Worm (Caenorhabditis elegans) whole organism, young adult: ENCODE results near the gene nmur-3.

Experiments
- K11D2.4 ChIP-seq: fragments of 200-800 bp; sonication (Bioruptor generic); IDR thresholded peaks from 2 replicates; pipeline ENCODE4 v1.3.6; 2022; ENCODE audit warnings: missing genetic modification reagents, missing genetic modification characterization, missing compliant biosample characterization
- athp-1 ChIP-seq: sonication (generic microtip); optimal IDR thresholded peaks from 2 replicates; lab custom pipeline; 2017; ENCODE audit warnings: mild to moderate bottlenecking, missing genetic modification characterization, missing compliant biosample characterization
- cebp-1 ChIP-seq, 2 experiments: fragments of 200-800 bp in 1 of 2; sonication (Bioruptor generic) in 1 of 2; sonication (generic microtip) in 1 of 2; IDR thresholded peaks in 1 of 2; optimal IDR thresholded peaks in 1 of 2; 2 replicates each; pipeline versions ENCODE4 v1.3.6 to Lab custom; 2017 to 2022; ENCODE audit warnings: missing compliant biosample characterization in 2 of 2, missing genetic modification characterization in 2 of 2, mild to moderate bottlenecking in 1 of 2, missing genetic modification reagents in 1 of 2, moderate library complexity in 1 of 2
- ceh-40 ChIP-seq: fragments of 200-800 bp; sonication (Bioruptor generic); IDR thresholded peaks from 2 replicates; pipeline ENCODE4 v1.3.6; 2022; ENCODE audit warnings: missing genetic modification characterization, missing compliant biosample characterization
- efl-1 ChIP-seq: fragments of 150-350 bp; optimal IDR thresholded peaks from 2 replicates; lab custom pipeline; 2014; ENCODE audit warnings: missing biosample characterization, missing genetic modification reagents, missing genetic modification characterization
- egrh-3 ChIP-seq: fragments of 200-800 bp; sonication (Bioruptor generic); IDR thresholded peaks from 2 replicates; pipeline ENCODE4 v1.3.6; 2022; ENCODE audit warnings: missing genetic modification reagents, missing genetic modification characterization, missing compliant biosample characterization
- let-607 ChIP-seq, 2 experiments: fragments of 200-800 bp in 1 of 2; sonication (Bioruptor generic) in 1 of 2; sonication (generic microtip) in 1 of 2; optimal IDR thresholded peaks; 2 replicates each; lab custom pipeline; 2016 to 2018; ENCODE audit warnings: mild to moderate bottlenecking in 2 of 2, missing compliant biosample characterization in 2 of 2, missing genetic modification characterization in 2 of 2, moderate library complexity in 2 of 2, missing genotype in 1 of 2
- lin-35 ChIP-seq, 3 experiments: fragments of 150-350 bp in 2 of 3; sonication (generic microtip) in 1 of 3; optimal IDR thresholded peaks; 2 replicates each; lab custom pipeline; 2014 to 2018; ENCODE audit warnings: missing biosample characterization in 3 of 3, missing genetic modification characterization in 3 of 3, missing genetic modification reagents in 3 of 3
- madf-6 ChIP-seq: fragments of 200-800 bp; sonication (Bioruptor generic); IDR thresholded peaks from 2 replicates; pipeline ENCODE4 v1.3.6; 2022; ENCODE audit warnings: missing genetic modification reagents, missing genetic modification characterization, missing compliant biosample characterization
- mcd-1 ChIP-seq: fragments of 200-800 bp; sonication (Bioruptor generic); IDR thresholded peaks from 2 replicates; pipeline ENCODE4 v1.3.6; 2022; ENCODE audit warnings: missing genetic modification reagents, missing genetic modification characterization, missing compliant biosample characterization
- zfh-2 ChIP-seq: fragments of 200-800 bp; sonication (Bioruptor generic); conservative IDR thresholded peaks from 2 replicates; pipeline ENCODE4 v1.3.6; 2022; ENCODE audit warnings: missing genetic modification reagents, missing genetic modification characterization, missing compliant biosample characterization
- zim-3 ChIP-seq: sonication (generic microtip); optimal IDR thresholded peaks from 2 replicates; lab custom pipeline; 2017; ENCODE audit warnings: mild to moderate bottlenecking, missing genetic modification characterization, moderate library complexity, missing compliant biosample characterization

The nmur-3 gene

DNA sequence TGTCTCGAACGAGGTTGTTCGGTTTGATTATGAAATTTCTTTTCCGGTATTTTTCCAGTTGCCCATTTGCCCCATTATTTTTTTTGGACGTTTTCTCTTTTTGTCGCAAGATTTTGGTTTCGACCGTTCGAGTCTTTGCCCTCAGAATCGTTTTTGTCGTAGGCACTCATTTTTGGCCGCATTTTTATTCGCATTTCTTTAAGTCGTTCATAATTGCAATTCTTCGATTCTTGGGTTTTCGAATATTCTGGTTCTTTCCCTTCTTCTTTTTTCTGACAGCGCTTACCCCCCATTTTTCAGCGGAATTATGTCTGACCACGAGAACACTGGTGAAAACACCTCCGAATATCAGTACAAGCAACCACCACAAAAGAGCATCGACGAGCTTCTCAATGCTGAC, 41.9 kb downstream of the nmur-3 start, which contains the start of gene rhi-1:
TSS of gene rhi-1 (plus strand) at position 301 of the 400 bp plus-strand sequence.
- no peak for TF ChIP-seq cebp-1 (GFP tag; IDR thresholded peaks at IDR 0.05; lab: Robert Waterston, UW)
- TF ChIP-seq cebp-1 (tag; optimal IDR thresholded peaks at IDR 0.05; lab: Kevin White, UChicago) = peak; percentile 61
- TF ChIP-seq efl-1 (GFP tag; lab: Kevin White, UChicago) = no peak

DNA sequence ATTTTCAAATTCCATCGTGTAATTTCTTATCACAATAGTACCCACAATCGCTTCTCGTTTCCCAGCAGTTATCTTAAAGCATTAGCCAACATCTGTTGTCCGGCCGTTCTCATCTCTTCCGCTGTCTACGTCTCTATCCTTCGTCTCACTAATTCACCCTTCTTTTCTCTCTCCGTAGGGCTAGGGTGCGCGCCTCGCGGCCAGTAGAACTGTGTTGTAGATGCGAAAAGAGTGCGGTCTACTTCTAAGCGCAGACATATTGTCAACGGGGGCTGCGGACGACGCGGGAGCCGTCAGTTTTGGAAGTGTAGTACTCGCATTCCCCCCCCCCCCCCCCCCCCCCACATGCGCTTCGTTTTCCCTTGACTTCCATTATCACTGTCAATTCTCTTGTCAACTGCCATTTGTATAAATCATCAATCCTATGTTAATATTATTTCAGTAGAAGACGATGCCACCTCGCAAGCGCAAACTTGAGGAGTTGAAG, 47.4 kb downstream of the nmur-3 start, which contains the start of gene spr-3:
TSS of gene spr-3 (plus strand) at position 437 of the 487 bp plus-strand sequence.
- TF ChIP-seq zfh-2 (peak; percentile 71), cebp-1 (GFP tag; IDR thresholded peaks at IDR 0.05; lab: Robert Waterston, UW) (no peak), cebp-1 (tag; optimal IDR thresholded peaks at IDR 0.05; lab: Kevin White, UChicago) (peak; percentile 20), athp-1 (no peak), egrh-3 (GFP tag; lab: Robert Waterston, UW) (peak; percentile 52; the same call in 1 of the 2 replicates), let-607 (tag; optimal IDR thresholded peaks at IDR 0.05; lab: Kevin White, UChicago) (no peak), zim-3 (tag; lab: Kevin White, UChicago) (no peak), mcd-1 (GFP tag; lab: Robert Waterston, UW) (0 out of 2 replicates have a peak, but pooled peaks have one; percentile 16)
- TF ChIP-seq, all 124 proteins: peak for 4

DNA sequence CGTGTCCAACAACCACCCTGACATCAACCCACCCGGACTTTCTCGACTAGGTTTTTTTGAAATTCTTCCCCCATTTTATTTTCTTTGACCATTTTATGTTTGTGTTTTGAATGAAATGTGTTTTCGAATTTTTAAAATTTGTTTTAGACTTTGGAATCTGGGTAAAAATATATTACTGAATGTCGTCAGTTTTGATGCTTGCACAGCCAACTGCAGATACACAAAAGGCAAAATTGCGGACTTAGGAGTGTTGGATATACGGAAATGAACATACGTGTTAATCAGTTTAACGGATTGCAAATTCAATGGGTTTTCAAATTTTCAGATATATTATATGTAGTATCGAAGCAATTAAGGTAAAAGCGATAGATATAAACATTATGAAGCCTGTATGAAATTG, 50.4 kb downstream of the nmur-3 start:
- no peak for TF ChIP-seq ceh-40 (GFP tag; lab: Robert Waterston, UW)
- TF ChIP-seq K11D2.4 (GFP tag; lab: Robert Waterston, UW) = no peak
- peak in 1 of 3 experiments; percentile 13 for TF ChIP-seq lin-35 (GFP tag; optimal IDR thresholded peaks at IDR 0.05; lab: Kevin White, UChicago)
- no peak for TF ChIP-seq madf-6 (GFP tag; lab: Robert Waterston, UW)
